Fruit fly (Drosophila melanogaster): Measurements from ENCODE around the gene shf.

DNA sequence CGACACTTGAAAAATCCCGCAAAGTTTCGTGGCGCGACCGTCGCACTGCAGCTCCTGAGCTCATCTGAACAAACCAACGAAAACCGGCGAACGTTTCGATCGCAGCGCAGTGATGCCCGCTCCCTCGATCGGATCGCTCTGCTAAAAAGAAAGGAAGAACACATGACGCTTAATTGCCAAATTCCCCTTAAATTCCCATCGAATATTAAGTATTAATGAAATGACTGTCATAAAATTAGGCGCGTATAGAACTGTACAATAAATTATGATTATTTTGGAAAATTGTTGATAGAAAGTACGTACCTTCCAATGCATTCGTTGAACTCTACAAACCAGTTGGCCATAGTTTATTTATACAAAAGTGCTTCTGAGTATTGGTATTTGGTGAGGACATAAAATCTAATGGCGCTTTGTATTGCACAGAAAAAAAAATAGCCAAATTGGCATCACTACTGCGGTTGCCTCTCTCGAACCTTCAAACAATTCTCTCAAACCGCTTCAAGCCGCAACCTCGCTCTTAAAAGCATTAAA is at the start of gene shf:
- TF ChIP-seq psq (optimal IDR thresholded peaks at IDR 0.05) (no peak), CG8478 (optimal IDR thresholded peaks at IDR 0.05) (no peak), EcR (GFP tag; optimal IDR thresholded peaks at IDR 0.05) (no peak), usp (GFP tag; optimal IDR thresholded peaks at IDR 0.05) (no peak), Dll (optimal IDR thresholded peaks at IDR 0.05) (no peak)
